Worm (Caenorhabditis elegans): ENCODE measurements around the gene ribo-1.

ribo-1 gene

ce11 chrIV:6919318-6919717 lies 8.8 kb downstream of the ribo-1 start, which contains the start of gene ruvb-2 (continued):
- TF ChIP-seq Y53F4B.3 (GFP tag; IDR thresholded peaks at IDR 0.05), result no peak
- peak; percentile 62 for TF ChIP-seq Y53G8AR.9 (GFP tag; conservative IDR thresholded peaks at IDR 0.05)
- peak; percentile 54; the same call in 1 of the 2 replicates for TF ChIP-seq ekl-4 (GFP tag; IDR thresholded peaks at IDR 0.05)
- peak in 1 of 3 experiments; percentile 81 for TF ChIP-seq lin-35 (GFP tag; optimal IDR thresholded peaks at IDR 0.05)
- TF ChIP-seq athp-1 (tag; optimal IDR thresholded peaks at IDR 0.05), result peak; percentile 73
- peak; percentile 65 for TF ChIP-seq somi-1 (GFP tag; optimal IDR thresholded peaks at IDR 0.05)
- TF ChIP-seq F33H1.4 (GFP tag; IDR thresholded peaks at IDR 0.05), result peak; percentile 77
- no peak; the same call in 1 of the 2 replicates for TF ChIP-seq nfyb-1 (GFP tag; IDR thresholded peaks at IDR 0.05)
- TF ChIP-seq him-1 (tag; optimal IDR thresholded peaks at IDR 0.05), result peak; percentile 66
- TF ChIP-seq ZK185.1 (tag; optimal IDR thresholded peaks at IDR 0.05; ENCODE audit: poor library complexity, severe bottlenecking), result peak; percentile 52
- TF ChIP-seq nfya-1 (tag; optimal IDR thresholded peaks at IDR 0.05; ENCODE audit: borderline replicate concordance, insufficient read depth), result no peak
- TF ChIP-seq efl-1 (GFP tag; optimal IDR thresholded peaks at IDR 0.05), result peak; percentile 58
- TF ChIP-seq fkh-3 (tag; optimal IDR thresholded peaks at IDR 0.05), result no peak
- TF ChIP-seq ama-1 (optimal IDR thresholded peaks at IDR 0.05), result no peak
- TF ChIP-seq ama-1 (GFP tag; optimal IDR thresholded peaks at IDR 0.05), result no peak
- no peak; the same call in 1 of the 2 replicates for TF ChIP-seq B0336.3 (GFP tag; IDR thresholded peaks at IDR 0.05)
- no peak for TF ChIP-seq ztf-28 (GFP tag; IDR thresholded peaks at IDR 0.05)
- peak; percentile 69 for TF ChIP-seq dpl-1 (GFP tag; optimal IDR thresholded peaks at IDR 0.05)
- TF ChIP-seq tbp1 (GFP tag; optimal IDR thresholded peaks at IDR 0.05), result peak; percentile 70
- peak; percentile 17 for TF ChIP-seq ztf-26 (tag; optimal IDR thresholded peaks at IDR 0.05)
- no peak for TF ChIP-seq sdz-38 (tag; optimal IDR thresholded peaks at IDR 0.05)
- TF ChIP-seq ceh-79 (tag; optimal IDR thresholded peaks at IDR 0.05), result no peak
- peak; percentile 49 for TF ChIP-seq pha-4 (tag; optimal IDR thresholded peaks at IDR 0.05)
- no peak for TF ChIP-seq F55B11.4 (tag; optimal IDR thresholded peaks at IDR 0.05; ENCODE audit: borderline replicate concordance, insufficient read depth)
- no peak for TF ChIP-seq chd-7 (tag; optimal IDR thresholded peaks at IDR 0.05)
- TF ChIP-seq ceh-58 (GFP tag; IDR thresholded peaks at IDR 0.05), result no peak
- peak; percentile 70; the same call in 1 of the 2 replicates for TF ChIP-seq pbrm-1 (GFP tag; IDR thresholded peaks at IDR 0.05)
- TF ChIP-seq lin-26 (GFP tag; IDR thresholded peaks at IDR 0.05), result no peak
- no peak for TF ChIP-seq F49E8.2 (tag; optimal IDR thresholded peaks at IDR 0.05; ENCODE audit: insufficient read depth)
- TF ChIP-seq ztf-18 (tag; optimal IDR thresholded peaks at IDR 0.05), result peak; percentile 97
- peak; percentile 71 for TF ChIP-seq F23B12.7 (tag; optimal IDR thresholded peaks at IDR 0.05; ENCODE audit: insufficient read depth)
- peak; percentile 65 for TF ChIP-seq lsl-1 (GFP tag; optimal IDR thresholded peaks at IDR 0.05)
- no peak for TF ChIP-seq ccch-3 (GFP tag; optimal IDR thresholded peaks at IDR 0.05)

ce11 chrIV:6920063-6920462 lies 9.6 kb downstream of the ribo-1 start, which contains the start of gene T22D1.18:
Gene T22D1.18 (minus strand): TSS chrIV:6920163.
- TF ChIP-seq T26A5.8 (tag; optimal IDR thresholded peaks at IDR 0.05) (no peak), efl-1 (GFP tag; optimal IDR thresholded peaks at IDR 0.05) (no peak), snpc-4 (GFP tag; optimal IDR thresholded peaks at IDR 0.05) (no peak), snpc-4 (tag; optimal IDR thresholded peaks at IDR 0.05) (no peak), ztf-3 (GFP tag; optimal IDR thresholded peaks at IDR 0.05) (no peak), tbx-9 (tag; optimal IDR thresholded peaks at IDR 0.05; ENCODE audit: borderline replicate concordance) (no peak), nhr-179 (tag; optimal IDR thresholded peaks at IDR 0.05) (no peak), Y67H2A.10 (GFP tag; conservative IDR thresholded peaks at IDR 0.05) (no peak), cebp-1 (GFP tag; IDR thresholded peaks at IDR 0.05) (no peak), cebp-1 (tag; optimal IDR thresholded peaks at IDR 0.05) (no peak), K12H6.12 (tag; optimal IDR thresholded peaks at IDR 0.05) (no peak), ceh-40 (GFP tag; IDR thresholded peaks at IDR 0.05) (no peak), hmg-20 (GFP tag; IDR thresholded peaks at IDR 0.05) (no peak), atf-7 (tag; optimal IDR thresholded peaks at IDR 0.05) (no peak), F10E7.11 (tag; optimal IDR thresholded peaks at IDR 0.05) (no peak), ztf-6 (GFP tag; IDR thresholded peaks at IDR 0.05) (no peak), mcd-1 (GFP tag; IDR thresholded peaks at IDR 0.05) (no peak), mxl-1 (tag; optimal IDR thresholded peaks at IDR 0.05) (no peak), ekl-4 (GFP tag; IDR thresholded peaks at IDR 0.05) (no peak), C06A6.2 (GFP tag; conservative IDR thresholded peaks at IDR 0.05) (no peak), ztf-28 (GFP tag; IDR thresholded peaks at IDR 0.05) (no peak)
